Worm (Caenorhabditis elegans) whole organism, mixed stage, embryonic: ENCODE data around the gene toh-1.

Experiments
- M03D4.4 ChIP-seq: sonication (generic microtip); optimal IDR thresholded peaks from 2 replicates; lab custom pipeline; 2017; ENCODE audit warnings: mild to moderate bottlenecking, missing genetic modification characterization, missing compliant biosample characterization
- bed-3 ChIP-seq: fragments of 200-800 bp; sonication (Bioruptor generic); optimal IDR thresholded peaks from 3 replicates; lab custom pipeline; 2018; ENCODE audit warnings: mild to moderate bottlenecking, missing genetic modification characterization, moderate library complexity, missing compliant biosample characterization
- blmp-1 ChIP-seq: fragments of 150-350 bp; optimal IDR thresholded peaks from 2 replicates; lab custom pipeline; 2014; ENCODE audit warnings: missing biosample characterization, missing genetic modification characterization
- ceh-39 ChIP-seq: fragments of 150-350 bp; optimal IDR thresholded peaks from 2 replicates; lab custom pipeline; 2014; ENCODE audit warnings: missing biosample characterization, missing genetic modification characterization
- ceh-43 ChIP-seq: fragments of 200-800 bp; sonication (Bioruptor generic); optimal IDR thresholded peaks from 2 replicates; lab custom pipeline; 2018; ENCODE audit warnings: mild to moderate bottlenecking, missing genetic modification characterization, moderate library complexity, missing compliant biosample characterization
- ceh-83 ChIP-seq: fragments of 200-800 bp; sonication (Bioruptor generic); optimal IDR thresholded peaks from 2 replicates; lab custom pipeline; 2018; ENCODE audit warnings: mild to moderate bottlenecking, missing genetic modification characterization, missing compliant biosample characterization
- ces-1 ChIP-seq: fragments of 150-350 bp; optimal IDR thresholded peaks from 2 replicates; lab custom pipeline; 2014; ENCODE audit warnings: missing biosample characterization, missing genetic modification reagents, missing genetic modification characterization
- drap-1 ChIP-seq: fragments of 200-800 bp; sonication (Bioruptor generic); optimal IDR thresholded peaks from 3 replicates; lab custom pipeline; 2018; ENCODE audit warnings: mild to moderate bottlenecking, missing genetic modification characterization, missing compliant biosample characterization
- elt-1 ChIP-seq: sonication (generic microtip); optimal IDR thresholded peaks from 2 replicates; lab custom pipeline; 2017; ENCODE audit warnings: missing genetic modification characterization, mild to moderate bottlenecking, missing compliant biosample characterization, antibody characterized with exemption, moderate library complexity, borderline replicate concordance; ENCODE audit not compliant: insufficient read depth
- elt-3 ChIP-seq: fragments of 150-350 bp; optimal IDR thresholded peaks from 2 replicates; lab custom pipeline; 2014; ENCODE audit warnings: missing biosample characterization, missing genetic modification characterization
- ham-2 ChIP-seq: fragments of 200-800 bp; sonication (Bioruptor generic); optimal IDR thresholded peaks from 2 replicates; lab custom pipeline; 2018; ENCODE audit warnings: mild to moderate bottlenecking, missing genetic modification characterization, missing compliant biosample characterization
- hlh-1 ChIP-seq: fragments of 150-350 bp; optimal IDR thresholded peaks from 2 replicates; lab custom pipeline; 2014; ENCODE audit warnings: missing biosample characterization, missing genetic modification reagents, missing genetic modification characterization
- lin-13 ChIP-seq: fragments of 150-350 bp; optimal IDR thresholded peaks from 2 replicates; lab custom pipeline; 2014; ENCODE audit warnings: missing biosample characterization, missing genetic modification characterization
- lin-32 ChIP-seq: fragments of 200-800 bp; sonication (Bioruptor generic); optimal IDR thresholded peaks from 2 replicates; lab custom pipeline; 2018; ENCODE audit warnings: mild to moderate bottlenecking, missing genetic modification characterization, missing compliant biosample characterization
- lsy-2 ChIP-seq: fragments of 150-350 bp; optimal IDR thresholded peaks from 2 replicates; lab custom pipeline; 2014; ENCODE audit warnings: missing biosample characterization, missing genetic modification characterization
- mab-5 ChIP-seq: fragments of 150-350 bp; optimal IDR thresholded peaks from 2 replicates; lab custom pipeline; 2014; ENCODE audit warnings: missing biosample characterization, missing genetic modification characterization
- mep-1 ChIP-seq: fragments of 150-350 bp; optimal IDR thresholded peaks from 2 replicates; lab custom pipeline; 2017; ENCODE audit warnings: missing biosample characterization, missing genetic modification reagents, missing genetic modification characterization, inconsistent platforms
- mls-2 ChIP-seq: sonication (generic microtip); optimal IDR thresholded peaks from 2 replicates; lab custom pipeline; 2016; ENCODE audit warnings: mild to moderate bottlenecking, missing genetic modification characterization, moderate library complexity, missing compliant biosample characterization
- nhr-12 ChIP-seq: fragments of 150-350 bp; optimal IDR thresholded peaks from 2 replicates; lab custom pipeline; 2014; ENCODE audit warnings: missing biosample characterization, missing genetic modification characterization
- nhr-2 ChIP-seq: fragments of 150-350 bp; optimal IDR thresholded peaks from 2 replicates; lab custom pipeline; 2014; ENCODE audit warnings: missing biosample characterization, missing genetic modification characterization
- nhr-237 ChIP-seq: fragments of 150-350 bp; optimal IDR thresholded peaks from 2 replicates; lab custom pipeline; 2014; ENCODE audit warnings: missing biosample characterization, missing genetic modification characterization
- nhr-28 ChIP-seq: fragments of 150-350 bp; optimal IDR thresholded peaks from 2 replicates; lab custom pipeline; 2014; ENCODE audit warnings: missing biosample characterization, missing genetic modification characterization
- nhr-76 ChIP-seq: sonication (generic microtip); optimal IDR thresholded peaks from 2 replicates; lab custom pipeline; 2017; ENCODE audit warnings: missing biosample characterization, missing genetic modification characterization
- pha-4 ChIP-seq: fragments of 150-350 bp; optimal IDR thresholded peaks from 2 replicates; lab custom pipeline; 2018; ENCODE audit warnings: missing biosample characterization, missing genetic modification reagents, missing genetic modification characterization
- sem-2 ChIP-seq: fragments of 200-800 bp; sonication (Bioruptor generic); optimal IDR thresholded peaks from 2 replicates; lab custom pipeline; 2018; ENCODE audit warnings: mild to moderate bottlenecking, missing genetic modification characterization, missing compliant biosample characterization
- snpc-4 ChIP-seq: fragments of 150-350 bp; optimal IDR thresholded peaks from 2 replicates; lab custom pipeline; 2014; ENCODE audit warnings: missing biosample characterization, missing genetic modification characterization
- sptf-1 ChIP-seq: sonication (generic microtip); optimal IDR thresholded peaks from 2 replicates; lab custom pipeline; 2017; ENCODE audit warnings: mild to moderate bottlenecking, missing genetic modification characterization, moderate library complexity, missing compliant biosample characterization
- tbx-8 ChIP-seq: fragments of 200-800 bp; sonication (Bioruptor generic); optimal IDR thresholded peaks from 2 replicates; lab custom pipeline; 2018; ENCODE audit warnings: mild to moderate bottlenecking, missing genetic modification characterization, moderate library complexity, missing compliant biosample characterization
- unc-120 ChIP-seq: sonication (generic microtip); optimal IDR thresholded peaks from 2 replicates; lab custom pipeline; 2017; ENCODE audit warnings: missing genetic modification characterization, missing compliant biosample characterization; ENCODE audit not compliant: poor library complexity, severe bottlenecking
- unc-39 ChIP-seq: fragments of 150-350 bp; optimal IDR thresholded peaks from 2 replicates; lab custom pipeline; 2014; ENCODE audit warnings: missing biosample characterization, missing genetic modification characterization
- zip-8 ChIP-seq: fragments of 150-350 bp; optimal IDR thresholded peaks from 2 replicates; lab custom pipeline; 2014; ENCODE audit warnings: missing biosample characterization, missing genetic modification characterization
- ztf-11 ChIP-seq: fragments of 150-350 bp; optimal IDR thresholded peaks from 2 replicates; lab custom pipeline; 2014; ENCODE audit warnings: missing biosample characterization, missing genetic modification characterization

Gene toh-1

ce11 chrIII:3819579-3819978 lies 10.7 kb upstream of the toh-1 start, which contains the start of gene dpy-27:
dpy-27 (minus strand) TSS chrIII:3819679.
- TF ChIP-seq nhr-76 (no peak), pha-4 (tag; lab: Kevin White, UChicago) (no peak), mab-5 (no peak), ceh-39 (tag; lab: Kevin White, UChicago) (no peak), nhr-12 (tag; lab: Kevin White, UChicago) (no peak), hlh-1 (tag; lab: Kevin White, UChicago) (no peak), nhr-28 (no peak)
- TF ChIP-seq, all 35 proteins: peak for 0

- TF ChIP-seq bed-3 = no peak
- TF ChIP-seq ces-1 = no peak
- no peak for TF ChIP-seq ztf-11 (tag; lab: Kevin White, UChicago)
- no peak for TF ChIP-seq ceh-43 (GFP tag; lab: Kevin White, UChicago)
- no peak for TF ChIP-seq elt-3 (tag; lab: Kevin White, UChicago)
- no peak for TF ChIP-seq nhr-76
- TF ChIP-seq unc-39 = no peak
- no peak for TF ChIP-seq nhr-237 (tag; lab: Kevin White, UChicago)
- TF ChIP-seq nhr-12 (tag; lab: Kevin White, UChicago) = no peak
Measured at ce11 chrIII:3814421-3814820, 5.6 kb upstream of the toh-1 start.

DNA sequence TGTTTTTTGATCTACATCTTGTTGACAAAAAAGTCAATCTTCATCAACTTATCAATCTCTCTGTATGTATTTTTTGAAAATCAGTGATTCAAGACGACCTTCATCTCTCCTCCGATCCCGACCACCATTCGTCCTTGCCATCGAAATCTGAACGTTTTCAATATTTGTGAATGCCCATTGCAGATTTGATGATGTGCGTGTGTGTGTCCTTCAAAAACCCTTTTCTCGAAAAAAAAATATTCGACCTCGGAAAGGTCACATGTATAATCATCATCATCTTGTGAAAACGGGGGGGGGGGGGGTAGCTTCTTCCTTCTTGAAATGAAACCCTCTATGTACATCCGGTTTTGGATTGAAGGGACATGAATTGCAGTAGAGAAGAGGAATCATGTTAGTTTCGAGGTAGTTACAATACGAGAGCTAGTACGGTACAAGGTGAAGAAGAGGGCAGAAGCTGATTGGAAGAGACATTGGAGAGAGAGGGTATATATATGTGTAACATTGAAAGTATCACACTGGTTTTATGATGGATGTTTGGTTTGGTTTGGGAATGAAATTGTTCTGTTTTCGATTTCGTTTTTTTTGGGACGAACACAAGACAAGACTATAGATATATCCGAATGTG lies 3.7 kb upstream of the toh-1 start:
- no peak for TF ChIP-seq unc-120
- no peak for TF ChIP-seq elt-3 (tag; lab: Kevin White, UChicago)
- TF ChIP-seq drap-1 (GFP tag; lab: Kevin White, UChicago) = no peak
- no peak for TF ChIP-seq snpc-4 (tag; lab: Kevin White, UChicago)
- TF ChIP-seq lsy-2 = no peak
- no peak for TF ChIP-seq mab-5
- TF ChIP-seq nhr-76 = no peak
- TF ChIP-seq bed-3 = no peak
- TF ChIP-seq elt-1 = no peak
- TF ChIP-seq ceh-83 (GFP tag; lab: Kevin White, UChicago) = no peak
- TF ChIP-seq sptf-1 (tag; lab: Kevin White, UChicago) = no peak
- no peak for TF ChIP-seq mls-2 (tag; lab: Kevin White, UChicago)
- TF ChIP-seq nhr-2 = no peak
- no peak for TF ChIP-seq mep-1 (tag; lab: Kevin White, UChicago)
- no peak for TF ChIP-seq tbx-8
- TF ChIP-seq zip-8 (tag; lab: Kevin White, UChicago) = no peak
- TF ChIP-seq M03D4.4 = no peak
- TF ChIP-seq blmp-1 = no peak
- TF ChIP-seq lin-32 = no peak
- TF ChIP-seq unc-39 = no peak

DNA sequence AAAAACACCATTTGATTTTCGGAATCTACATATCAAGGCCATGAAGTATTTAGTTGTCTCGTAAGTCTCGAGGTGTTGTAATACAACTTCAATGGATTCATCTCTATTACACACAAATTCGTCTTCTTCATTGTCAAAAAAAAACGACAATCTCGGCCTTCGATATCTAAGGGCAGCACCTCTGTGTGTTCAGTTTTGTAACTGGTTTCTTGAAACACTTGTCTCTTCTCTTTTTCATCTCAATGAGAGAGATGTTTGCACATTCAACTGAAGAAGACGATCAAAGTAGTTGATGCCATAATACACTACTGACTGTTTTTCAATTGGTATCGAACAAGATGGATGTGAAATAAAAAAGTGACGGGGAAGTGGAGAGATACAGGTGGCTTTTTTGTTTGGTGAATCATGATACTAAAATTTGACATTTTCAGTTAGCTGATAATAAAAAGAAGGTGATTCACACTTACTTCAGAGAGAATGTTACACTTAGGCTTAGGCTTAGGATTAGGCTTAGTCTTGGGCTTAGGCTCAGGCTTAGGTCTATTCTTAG lies 2.6 kb upstream of the toh-1 start:
- no peak for TF ChIP-seq nhr-237 (tag; lab: Kevin White, UChicago)
- no peak for TF ChIP-seq nhr-12 (tag; lab: Kevin White, UChicago)
- TF ChIP-seq sptf-1 (tag; lab: Kevin White, UChicago) = no peak
- no peak for TF ChIP-seq unc-39

ce11 chrIII:3807590-3807989 lies 1.2 kb downstream of the toh-1 start:
- TF ChIP-seq ham-2 = no peak
- TF ChIP-seq tbx-8 = no peak
- TF ChIP-seq drap-1 (GFP tag; lab: Kevin White, UChicago) = no peak
- peak; percentile 60 for TF ChIP-seq blmp-1
- no peak for TF ChIP-seq zip-8 (tag; lab: Kevin White, UChicago)
- TF ChIP-seq sem-2 (GFP tag; lab: Kevin White, UChicago) = no peak

DNA sequence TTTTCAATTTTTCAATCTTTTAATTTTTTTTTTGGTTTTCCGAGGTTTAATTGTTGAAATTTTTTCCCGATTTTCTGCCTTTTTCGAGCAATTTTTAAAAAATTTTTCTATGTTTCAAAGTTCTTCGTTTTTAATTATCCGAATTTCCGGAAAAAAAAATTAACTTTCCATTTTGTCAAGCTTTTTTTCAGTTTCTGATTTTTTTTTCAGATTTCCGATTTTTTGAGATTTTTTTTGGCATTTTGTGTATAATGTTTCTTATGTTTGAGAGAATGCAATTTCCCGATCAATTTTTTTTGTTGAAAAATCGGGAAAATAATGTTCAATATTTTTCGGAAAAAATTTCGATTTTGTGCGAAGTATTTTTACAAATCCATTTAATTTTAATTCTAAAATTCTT lies 1.9 kb downstream of the toh-1 start:
- TF ChIP-seq lin-13 (tag; lab: Kevin White, UChicago) (no peak), ceh-83 (GFP tag; lab: Kevin White, UChicago) (no peak), ceh-43 (GFP tag; lab: Kevin White, UChicago) (no peak), mls-2 (tag; lab: Kevin White, UChicago) (no peak), tbx-8 (no peak)
